Fruit fly (Drosophila melanogaster) whole organism, prepupa: ENCODE measurements around the gene Pde11.
A peak's percentile ranks its signal among the peaks of the same experiment; 100 is the strongest.

ENCODE experiments used
- Blimp-1 ChIP-seq: fragments of 200-800 bp; sonication (Bioruptor generic); optimal IDR thresholded peaks from 3 replicates; lab custom pipeline; 2017; ENCODE audit warnings: missing biosample characterization, missing genetic modification characterization, mild to moderate bottlenecking, moderate library complexity, missing genetic modification reagents
- CG10631 ChIP-seq: fragments of 200-800 bp; sonication (Bioruptor generic); optimal IDR thresholded peaks from 2 replicates; lab custom pipeline; 2016; ENCODE audit warnings: missing biosample characterization, missing genetic modification characterization
- CG10669 ChIP-seq: fragments of 200-800 bp; sonication (Bioruptor generic); optimal IDR thresholded peaks from 3 replicates; lab custom pipeline; 2018; ENCODE audit warnings: missing biosample characterization, mild to moderate bottlenecking, missing genetic modification characterization, moderate library complexity
- CG11294 ChIP-seq: fragments of 200-800 bp; sonication (Bioruptor generic); IDR thresholded peaks from 2 replicates; pipeline ENCODE4 v1.3.6; 2022; ENCODE audit warnings: missing biosample characterization, missing genetic modification characterization
- CG11762 ChIP-seq: fragments of 200-800 bp; sonication (Bioruptor generic); optimal IDR thresholded peaks from 3 replicates; lab custom pipeline; 2016; ENCODE audit warnings: missing biosample characterization, missing genetic modification characterization; ENCODE audit not compliant: insufficient read depth
- CG11902 ChIP-seq: fragments of 200-800 bp; sonication (Bioruptor generic); optimal IDR thresholded peaks from 3 replicates; lab custom pipeline; 2016; ENCODE audit warnings: missing biosample characterization, missing genetic modification characterization
- CG15336 ChIP-seq: fragments of 200-800 bp; sonication (Bioruptor generic); IDR thresholded peaks from 2 replicates; pipeline ENCODE4 v1.3.6; 2022; ENCODE audit warnings: missing biosample characterization, missing genetic modification characterization
- CG1621 ChIP-seq: fragments of 200-800 bp; sonication (Bioruptor generic); optimal IDR thresholded peaks from 3 replicates; lab custom pipeline; 2018; ENCODE audit warnings: missing biosample characterization, mild to moderate bottlenecking, missing genetic modification characterization
- CG16779 ChIP-seq: fragments of 200-800 bp; sonication (Bioruptor generic); optimal IDR thresholded peaks from 3 replicates; lab custom pipeline; 2017; ENCODE audit warnings: missing biosample characterization, mild to moderate bottlenecking, missing genetic modification characterization
- CG3032 ChIP-seq: fragments of 200-800 bp; optimal IDR thresholded peaks from 2 replicates; lab custom pipeline; 2019; ENCODE audit warnings: missing biosample characterization, mild to moderate bottlenecking, missing genetic modification characterization, moderate library complexity
- CG32006 ChIP-seq: fragments of 200-800 bp; sonication (Bioruptor generic); optimal IDR thresholded peaks from 3 replicates; lab custom pipeline; 2017; ENCODE audit warnings: missing biosample characterization, mild to moderate bottlenecking, missing genetic modification characterization
- CG34406 ChIP-seq: fragments of 200-800 bp; sonication (Bioruptor generic); optimal IDR thresholded peaks from 3 replicates; lab custom pipeline; 2016; ENCODE audit warnings: missing biosample characterization, missing genetic modification characterization
- CG3919 ChIP-seq: fragments of 200-800 bp; sonication (Bioruptor generic); optimal IDR thresholded peaks from 3 replicates; lab custom pipeline; 2016; ENCODE audit warnings: missing biosample characterization, missing genetic modification characterization
- CG4318 ChIP-seq: fragments of 200-800 bp; sonication (Bioruptor generic); optimal IDR thresholded peaks from 3 replicates; lab custom pipeline; 2017; ENCODE audit warnings: missing biosample characterization, mild to moderate bottlenecking, missing genetic modification characterization
- CG6163 ChIP-seq: fragments of 200-800 bp; sonication (Bioruptor generic); IDR thresholded peaks from 3 replicates; pipeline ENCODE4 v1.3.6; 2022; ENCODE audit warnings: missing biosample characterization, missing genetic modification characterization
- CG6792 ChIP-seq: fragments of 200-800 bp; sonication (Bioruptor generic); optimal IDR thresholded peaks from 3 replicates; lab custom pipeline; 2016; ENCODE audit warnings: missing biosample characterization, missing genetic modification characterization
- CG7368 ChIP-seq: fragments of 200-800 bp; sonication (Bioruptor generic); optimal IDR thresholded peaks from 3 replicates; lab custom pipeline; 2016; ENCODE audit warnings: missing biosample characterization, missing genetic modification characterization
- CG8119 ChIP-seq: fragments of 200-800 bp; sonication (Bioruptor generic); IDR thresholded peaks from 3 replicates; pipeline ENCODE4 v1.3.6; 2022; ENCODE audit warnings: missing biosample characterization, missing genetic modification characterization
- CG8319 ChIP-seq: fragments of 200-800 bp; sonication (Bioruptor generic); optimal IDR thresholded peaks from 3 replicates; lab custom pipeline; 2016; ENCODE audit warnings: missing biosample characterization, missing genetic modification characterization
- CG8632 ChIP-seq: fragments of 200-800 bp; sonication (Bioruptor generic); optimal IDR thresholded peaks from 3 replicates; lab custom pipeline; 2016; ENCODE audit warnings: missing biosample characterization, missing genetic modification characterization
- CG9139 ChIP-seq: fragments of 200-800 bp; sonication (Bioruptor generic); optimal IDR thresholded peaks from 3 replicates; lab custom pipeline; 2017; ENCODE audit warnings: missing biosample characterization, mild to moderate bottlenecking, missing genetic modification characterization
- Eip75B ChIP-seq: fragments of 200-800 bp; sonication (Bioruptor generic); optimal IDR thresholded peaks from 3 replicates; lab custom pipeline; 2016; ENCODE audit warnings: missing biosample characterization, missing genetic modification characterization
- Eip93F ChIP-seq: fragments of 200-800 bp; sonication (Bioruptor generic); optimal IDR thresholded peaks from 2 replicates; lab custom pipeline; 2016; ENCODE audit warnings: missing biosample characterization, mild to moderate bottlenecking, missing genetic modification characterization
- Ets21C ChIP-seq: fragments of 200-800 bp; sonication (Bioruptor generic); optimal IDR thresholded peaks from 3 replicates; lab custom pipeline; 2016; ENCODE audit warnings: missing biosample characterization, missing genetic modification characterization
- Ets96B ChIP-seq: fragments of 200-800 bp; optimal IDR thresholded peaks from 2 replicates; lab custom pipeline; 2019; ENCODE audit warnings: missing biosample characterization, mild to moderate bottlenecking, missing genetic modification characterization, moderate library complexity
- Gug ChIP-seq: fragments of 200-800 bp; sonication (Bioruptor generic); IDR thresholded peaks from 2 replicates; pipeline ENCODE4 v1.3.6; 2022; ENCODE audit warnings: missing biosample characterization, missing genetic modification characterization
- Hr38 ChIP-seq: sonication (Bioruptor generic); optimal IDR thresholded peaks from 2 replicates; lab custom pipeline; 2016; ENCODE audit warnings: missing biosample characterization, missing genetic modification characterization
- Hr39 ChIP-seq: fragments of 200-800 bp; sonication (Bioruptor generic); optimal IDR thresholded peaks from 2 replicates; lab custom pipeline; 2016; ENCODE audit warnings: missing biosample characterization, missing genetic modification characterization
- Lpt ChIP-seq: fragments of 200-800 bp; sonication (Bioruptor generic); optimal IDR thresholded peaks from 3 replicates; lab custom pipeline; 2016; ENCODE audit warnings: missing biosample characterization, missing genetic modification characterization
- Met ChIP-seq: fragments of 200-800 bp; sonication (Bioruptor generic); optimal IDR thresholded peaks from 3 replicates; lab custom pipeline; 2016; ENCODE audit warnings: missing biosample characterization, missing genetic modification characterization
- OdsH ChIP-seq: fragments of 200-800 bp; sonication (Bioruptor generic); optimal IDR thresholded peaks from 3 replicates; lab custom pipeline; 2016; ENCODE audit warnings: missing biosample characterization, missing genetic modification characterization
- Smox ChIP-seq: fragments of 200-800 bp; sonication (Bioruptor generic); optimal IDR thresholded peaks from 3 replicates; lab custom pipeline; 2016; ENCODE audit warnings: missing biosample characterization, missing genetic modification characterization
- Sox102F ChIP-seq: fragments of 200-800 bp; sonication (Bioruptor generic); optimal IDR thresholded peaks from 2 replicates; lab custom pipeline; 2016; ENCODE audit warnings: missing biosample characterization, mild to moderate bottlenecking, missing genetic modification characterization
- Sox14 ChIP-seq: fragments of 200-800 bp; sonication (Bioruptor generic); optimal IDR thresholded peaks from 3 replicates; lab custom pipeline; 2016; ENCODE audit warnings: missing biosample characterization, missing genetic modification characterization
- Sox15 ChIP-seq: fragments of 200-800 bp; sonication (Bioruptor generic); optimal IDR thresholded peaks from 3 replicates; lab custom pipeline; 2016; ENCODE audit warnings: missing biosample characterization, missing genetic modification characterization
- acj6 ChIP-seq: fragments of 200-800 bp; sonication (Bioruptor generic); optimal IDR thresholded peaks from 3 replicates; lab custom pipeline; 2016; ENCODE audit warnings: missing biosample characterization, missing genetic modification characterization
- cyc ChIP-seq: fragments of 200-800 bp; sonication (Bioruptor generic); optimal IDR thresholded peaks from 3 replicates; lab custom pipeline; 2016; ENCODE audit warnings: missing biosample characterization, missing genetic modification characterization
- dac ChIP-seq: fragments of 200-800 bp; sonication (Bioruptor generic); optimal IDR thresholded peaks from 2 replicates; lab custom pipeline; 2017; ENCODE audit warnings: missing biosample characterization, mild to moderate bottlenecking, missing genetic modification characterization
- dsx ChIP-seq: fragments of 200-800 bp; optimal IDR thresholded peaks from 3 replicates; lab custom pipeline; 2019; ENCODE audit warnings: missing biosample characterization, mild to moderate bottlenecking, missing genetic modification characterization, moderate library complexity; ENCODE audit not compliant: poor library complexity, severe bottlenecking
- eg ChIP-seq: fragments of 200-800 bp; sonication (Bioruptor generic); IDR thresholded peaks from 3 replicates; pipeline ENCODE4 v1.3.6; 2022; ENCODE audit warnings: missing biosample characterization, missing genetic modification characterization
- esn ChIP-seq: fragments of 200-800 bp; sonication (Bioruptor generic); optimal IDR thresholded peaks from 2 replicates; lab custom pipeline; 2016; ENCODE audit warnings: missing biosample characterization, mild to moderate bottlenecking, missing genetic modification characterization, moderate library complexity
- fd59A ChIP-seq: fragments of 200-800 bp; sonication (Bioruptor generic); optimal IDR thresholded peaks from 2 replicates; lab custom pipeline; 2017; ENCODE audit warnings: missing biosample characterization, mild to moderate bottlenecking, missing genetic modification characterization, missing genetic modification reagents
- lz ChIP-seq: fragments of 200-800 bp; sonication (Bioruptor generic); optimal IDR thresholded peaks from 3 replicates; lab custom pipeline; 2016; ENCODE audit warnings: missing biosample characterization, missing genetic modification characterization
- net ChIP-seq: fragments of 200-800 bp; sonication (Bioruptor generic); optimal IDR thresholded peaks from 3 replicates; lab custom pipeline; 2016; ENCODE audit warnings: missing biosample characterization, missing genetic modification characterization
- pdm3 ChIP-seq: fragments of 200-800 bp; sonication (Bioruptor generic); optimal IDR thresholded peaks from 3 replicates; lab custom pipeline; 2016; ENCODE audit warnings: missing biosample characterization, missing genetic modification characterization
- salr ChIP-seq, 2 experiments: fragments of 200-800 bp; sonication (Bioruptor generic); optimal IDR thresholded peaks; 3 replicates each; lab custom pipeline; 2016 to 2018; ENCODE audit warnings: missing biosample characterization in 2 of 2, missing genetic modification characterization in 2 of 2, mild to moderate bottlenecking in 1 of 2
- spab ChIP-seq: fragments of 200-800 bp; sonication (Bioruptor generic); optimal IDR thresholded peaks from 2 replicates; lab custom pipeline; 2017; ENCODE audit warnings: missing biosample characterization, mild to moderate bottlenecking, missing genetic modification characterization, missing genetic modification reagents
- svp ChIP-seq: fragments of 200-800 bp; sonication (Bioruptor generic); peaks from one replicate; lab custom pipeline; 2016; ENCODE audit warnings: missing biosample characterization, missing genetic modification characterization
- topi ChIP-seq: fragments of 200-800 bp; sonication (Bioruptor generic); optimal IDR thresholded peaks from 3 replicates; lab custom pipeline; 2016; ENCODE audit warnings: missing biosample characterization, missing genetic modification characterization
- vri ChIP-seq: fragments of 200-800 bp; sonication (Bioruptor generic); optimal IDR thresholded peaks from 3 replicates; lab custom pipeline; 2016; ENCODE audit warnings: missing biosample characterization, mild to moderate bottlenecking, missing genetic modification characterization

Pde11 gene

DNA sequence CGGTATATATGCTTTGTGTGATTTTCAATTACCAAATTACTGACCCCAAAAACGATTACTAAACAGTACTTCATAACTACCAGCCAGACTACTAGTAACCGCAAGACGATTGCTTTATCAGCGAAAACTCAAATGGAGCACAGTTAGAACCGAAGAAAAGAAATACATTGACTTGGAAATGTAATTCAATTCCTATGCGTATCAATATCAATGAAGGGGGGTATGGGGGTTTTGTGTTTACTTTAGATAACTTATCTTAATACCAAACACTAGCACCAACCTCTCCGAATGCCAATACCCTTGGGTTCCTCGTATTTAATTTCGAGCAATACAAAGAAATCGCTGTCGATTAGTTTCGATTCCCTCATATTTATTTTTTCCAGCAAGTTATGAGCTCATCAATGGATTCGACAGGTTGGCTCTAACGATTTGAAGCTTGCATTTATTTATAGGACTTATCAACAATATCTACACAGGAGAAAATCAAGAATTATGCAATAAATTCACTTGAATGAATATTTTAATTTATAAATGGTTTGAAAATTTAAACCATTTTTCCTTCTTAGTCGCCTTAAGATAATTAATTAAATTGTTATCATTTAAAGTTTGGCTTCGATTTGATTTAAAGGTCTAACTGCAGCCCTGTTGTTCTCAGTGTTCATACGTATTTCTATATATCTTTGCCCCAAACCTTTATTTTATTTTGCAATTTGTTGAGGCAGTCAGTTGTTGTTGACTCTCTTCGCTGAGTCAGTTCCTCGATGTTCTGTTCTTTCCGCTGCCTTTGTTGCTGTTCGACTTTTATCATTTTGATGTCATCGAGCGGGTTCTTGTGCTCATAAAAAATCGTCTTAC, 31.4 kb upstream of the Pde11 start:
- TF ChIP-seq CG8632 (peak; percentile 76), CG34406 (peak; percentile 87), Ets21C (GFP tag; lab: Kevin White, UChicago) (peak; percentile 82), CG7368 (GFP tag; lab: Kevin White, UChicago) (peak; percentile 78), CG6163 (peak; percentile 77), CG8119 (GFP tag; lab: Robert Waterston, UW) (peak; percentile 54; the same call in 1 of the 3 replicates), CG8319 (GFP tag; lab: Kevin White, UChicago) (peak; percentile 84), Ets96B (tag; lab: Kevin White, UChicago) (peak; percentile 64), CG3919 (GFP tag; lab: Kevin White, UChicago) (peak; percentile 82), net (GFP tag; lab: Kevin White, UChicago) (peak; percentile 64), lz (peak; percentile 75), CG4318 (no peak), CG6792 (GFP tag; lab: Kevin White, UChicago) (peak; percentile 78), fd59A (GFP tag; lab: Kevin White, UChicago) (peak; percentile 66), Eip93F (GFP tag; lab: Kevin White, UChicago) (peak; percentile 71), CG11762 (GFP tag; lab: Kevin White, UChicago) (peak; percentile 80), dac (GFP tag; lab: Kevin White, UChicago) (no peak), salr (GFP tag; optimal IDR thresholded peaks at IDR 0.05; lab: Kevin White, UChicago) (peak; percentile 1 to 63), esn (GFP tag; lab: Kevin White, UChicago) (peak; percentile 92), CG10631 (peak; percentile 73), Blimp-1 (peak; percentile 60), Gug (peak; percentile 39), Sox14 (peak; percentile 87), spab (GFP tag; lab: Kevin White, UChicago) (peak; percentile 75), Hr38 (GFP tag; lab: Kevin White, UChicago) (no peak), svp (GFP tag; lab: Kevin White, UChicago) (peak; percentile 94), cyc (peak; percentile 86), Smox (GFP tag; lab: Kevin White, UChicago) (peak; percentile 89), topi (GFP tag; lab: Kevin White, UChicago) (peak; percentile 91), Sox102F (GFP tag; lab: Kevin White, UChicago) (peak; percentile 83), CG1621 (tag; lab: Kevin White, UChicago) (peak; percentile 58), Eip75B (GFP tag; lab: Kevin White, UChicago) (peak; percentile 68), CG16779 (tag; lab: Kevin White, UChicago) (peak; percentile 38), CG11294 (GFP tag; lab: Robert Waterston, UW) (no peak), acj6 (peak; percentile 78), Sox15 (GFP tag; lab: Kevin White, UChicago) (peak; percentile 76), CG11902 (GFP tag; lab: Kevin White, UChicago) (peak; percentile 80), eg (GFP tag; lab: Robert Waterston, UW) (peak; percentile 63; the same call in 2 of the 3 replicates), OdsH (GFP tag; lab: Kevin White, UChicago) (peak; percentile 84), dsx (GFP tag; lab: Kevin White, UChicago) (peak; percentile 70), vri (GFP tag; lab: Kevin White, UChicago) (peak; percentile 85), Met (GFP tag; lab: Kevin White, UChicago) (peak; percentile 88), CG10669 (peak; percentile 84), CG32006 (peak; percentile 56), Lpt (GFP tag; lab: Kevin White, UChicago) (peak; percentile 15), Hr39 (GFP tag; lab: Kevin White, UChicago) (peak; percentile 86), CG15336 (GFP tag; lab: Robert Waterston, UW) (peak; percentile 49; the same call in 1 of the 2 replicates), pdm3 (peak; percentile 80), CG3032 (tag; lab: Kevin White, UChicago) (peak; percentile 75), CG9139 (GFP tag; lab: Kevin White, UChicago) (peak; percentile 36)
